Worm (Caenorhabditis elegans) whole organism, early embryonic: ENCODE data around the gene F17E9.18.
A peak's percentile ranks its signal among the peaks of the same experiment; 100 is the strongest.

Experiments
- B0310.2 ChIP-seq: sonication (generic microtip); optimal IDR thresholded peaks from 2 replicates; lab custom pipeline; 2016; ENCODE audit warnings: mild to moderate bottlenecking, missing genetic modification characterization, missing compliant biosample characterization
- F13C5.2 ChIP-seq: sonication (generic microtip); optimal IDR thresholded peaks from 2 replicates; lab custom pipeline; 2017; ENCODE audit warnings: mild to moderate bottlenecking, missing genetic modification characterization, inconsistent platforms, missing compliant biosample characterization
- aly-1 ChIP-seq: sonication (generic microtip); optimal IDR thresholded peaks from 2 replicates; lab custom pipeline; 2016; ENCODE audit warnings: missing genetic modification characterization, missing compliant biosample characterization
- ama-1 ChIP-seq: fragments of 150-350 bp; optimal IDR thresholded peaks from 2 replicates; lab custom pipeline; 2014
- ceh-13 ChIP-seq: fragments of 200-800 bp; sonication (Bioruptor generic); optimal IDR thresholded peaks from 2 replicates; lab custom pipeline; 2018; ENCODE audit warnings: mild to moderate bottlenecking, missing genetic modification characterization, missing compliant biosample characterization
- ceh-36 ChIP-seq: sonication (generic microtip); optimal IDR thresholded peaks from 2 replicates; lab custom pipeline; 2016; ENCODE audit warnings: missing genetic modification characterization, inconsistent platforms, missing compliant biosample characterization
- ets-7 ChIP-seq: sonication (generic microtip); optimal IDR thresholded peaks from 2 replicates; lab custom pipeline; 2016; ENCODE audit warnings: missing genotype, missing genetic modification characterization, missing compliant biosample characterization
- flt-1 ChIP-seq: fragments of 200-800 bp; sonication (Bioruptor generic); IDR thresholded peaks from 2 replicates; pipeline ENCODE4 v1.3.6; 2022; ENCODE audit warnings: missing genetic modification characterization, missing compliant biosample characterization
- hmbx-1 ChIP-seq: sonication (generic microtip); optimal IDR thresholded peaks from 2 replicates; lab custom pipeline; 2016; ENCODE audit warnings: mild to moderate bottlenecking, missing genetic modification characterization, missing compliant biosample characterization
- hmg-4 ChIP-seq: fragments of 200-800 bp; sonication (Bioruptor generic); optimal IDR thresholded peaks from 2 replicates; lab custom pipeline; 2018; ENCODE audit warnings: mild to moderate bottlenecking, missing genetic modification characterization, missing compliant biosample characterization
- hnd-1 ChIP-seq: sonication (generic microtip); optimal IDR thresholded peaks from 2 replicates; lab custom pipeline; 2016; ENCODE audit warnings: missing genetic modification characterization, missing compliant biosample characterization
- pes-1 ChIP-seq: fragments of 200-800 bp; sonication (Bioruptor generic); IDR thresholded peaks from 2 replicates; pipeline ENCODE4 v1.3.6; 2022; ENCODE audit warnings: missing genetic modification reagents, missing genetic modification characterization, missing compliant biosample characterization
- scrt-1 ChIP-seq: fragments of 200-800 bp; sonication (Bioruptor generic); IDR thresholded peaks from 2 replicates; pipeline ENCODE4 v1.3.6; 2022; ENCODE audit warnings: missing genetic modification characterization, missing compliant biosample characterization
- sea-1 ChIP-seq: fragments of 200-800 bp; sonication (Bioruptor generic); conservative IDR thresholded peaks from 2 replicates; pipeline ENCODE4 v1.3.6; 2022; ENCODE audit warnings: missing genetic modification characterization, missing compliant biosample characterization
- tbx-11 ChIP-seq: fragments of 200-800 bp; sonication (Bioruptor generic); IDR thresholded peaks from 2 replicates; pipeline ENCODE4 v1.3.6; 2022; ENCODE audit warnings: missing genetic modification characterization, missing compliant biosample characterization
- tbx-37 ChIP-seq: fragments of 200-800 bp; sonication (Bioruptor generic); conservative IDR thresholded peaks from 2 replicates; pipeline ENCODE4 v1.3.6; 2022; ENCODE audit warnings: missing genetic modification reagents, missing genetic modification characterization, missing compliant biosample characterization
- tra-4 ChIP-seq: sonication (generic microtip); optimal IDR thresholded peaks from 2 replicates; lab custom pipeline; 2017; ENCODE audit warnings: missing genetic modification characterization, missing compliant biosample characterization

F17E9.18 gene

ce11 chrIV:8333988-8334863 is 12.7 kb downstream of the F17E9.18 start, which contains the start of gene his-32:
his-32 (plus strand) TSS chrIV:8334305.
- TF ChIP-seq hmg-4 (GFP tag; lab: Kevin White, UChicago) (peak; percentile 41), tra-4 (tag; lab: Kevin White, UChicago) (peak; percentile 25), flt-1 (GFP tag; lab: Robert Waterston, UW) (peak; percentile 65; the same call in 1 of the 2 replicates), ceh-36 (peak; percentile 69), ets-7 (no peak), hnd-1 (tag; lab: Kevin White, UChicago) (no peak), tbx-11 (GFP tag; lab: Robert Waterston, UW) (no peak), hmbx-1 (tag; lab: Kevin White, UChicago) (peak; percentile 60), scrt-1 (GFP tag; lab: Robert Waterston, UW) (peak; percentile 78; the same call in 1 of the 2 replicates), pes-1 (GFP tag; lab: Robert Waterston, UW) (peak; percentile 76), ama-1 (lab: Kevin White, UChicago) (peak; percentile 99), tbx-37 (no peak), sea-1 (GFP tag; lab: Robert Waterston, UW) (peak; percentile 67; the same call in 1 of the 2 replicates), ceh-13 (no peak), F13C5.2 (peak; percentile 18), aly-1 (tag; lab: Kevin White, UChicago) (peak; percentile 100), B0310.2 (peak; percentile 88)

ce11 chrIV:8333954-8333987 is 13.2 kb downstream of the F17E9.18 start, which contains the start of gene his-31:
his-31 (minus strand) TSS chrIV:8333983.
- TF ChIP-seq tra-4 (tag; lab: Kevin White, UChicago) (no peak), hmg-4 (GFP tag; lab: Kevin White, UChicago) (no peak), tbx-37 (no peak), hnd-1 (tag; lab: Kevin White, UChicago) (no peak), ceh-36 (no peak), scrt-1 (GFP tag; lab: Robert Waterston, UW) (no peak), flt-1 (GFP tag; lab: Robert Waterston, UW) (no peak), hmbx-1 (tag; lab: Kevin White, UChicago) (no peak), sea-1 (GFP tag; lab: Robert Waterston, UW) (no peak)

- no peak for TF ChIP-seq tra-4 (tag; lab: Kevin White, UChicago)
- peak; percentile 97 for TF ChIP-seq ama-1 (lab: Kevin White, UChicago)
- TF ChIP-seq aly-1 (tag; lab: Kevin White, UChicago) = peak; percentile 47
Observed at ce11 chrIV:8333554-8333953, 13.4 kb downstream of the F17E9.18 start.

ce11 chrIV:8333034-8333433 is 13.9 kb downstream of the F17E9.18 start:
- no peak for TF ChIP-seq tbx-11 (GFP tag; lab: Robert Waterston, UW)
- 0 out of 2 replicates have a peak, but pooled peaks have one; percentile 2 for TF ChIP-seq flt-1 (GFP tag; lab: Robert Waterston, UW)

ce11 chrIV:8332526-8332925 is 14.4 kb downstream of the F17E9.18 start, which contains the start of gene lys-10:
lys-10 (plus strand) TSS chrIV:8332826.
- no peak for TF ChIP-seq ama-1 (lab: Kevin White, UChicago)
- no peak for TF ChIP-seq ets-7
- no peak for TF ChIP-seq ceh-36
- no peak for TF ChIP-seq ceh-13
- no peak for TF ChIP-seq aly-1 (tag; lab: Kevin White, UChicago)
- no peak for TF ChIP-seq tbx-37
- no peak for TF ChIP-seq scrt-1 (GFP tag; lab: Robert Waterston, UW)
- TF ChIP-seq tra-4 (tag; lab: Kevin White, UChicago) = no peak
- no peak for TF ChIP-seq tbx-11 (GFP tag; lab: Robert Waterston, UW)
- no peak for TF ChIP-seq pes-1 (GFP tag; lab: Robert Waterston, UW)
- no peak for TF ChIP-seq F13C5.2
- TF ChIP-seq hmg-4 (GFP tag; lab: Kevin White, UChicago) = no peak

ce11 chrIV:8328913-8329312 is 18.0 kb downstream of the F17E9.18 start, which contains the start of gene F35H10.2:
F35H10.2 (plus strand) TSS chrIV:8329213.
- no peak for TF ChIP-seq tra-4 (tag; lab: Kevin White, UChicago)
- no peak for TF ChIP-seq tbx-11 (GFP tag; lab: Robert Waterston, UW)
- TF ChIP-seq hmg-4 (GFP tag; lab: Kevin White, UChicago) = no peak
- no peak for TF ChIP-seq ceh-36
- no peak for TF ChIP-seq flt-1 (GFP tag; lab: Robert Waterston, UW)
- no peak for TF ChIP-seq tbx-37
- no peak for TF ChIP-seq aly-1 (tag; lab: Kevin White, UChicago)
- TF ChIP-seq hmbx-1 (tag; lab: Kevin White, UChicago) = no peak
- TF ChIP-seq pes-1 (GFP tag; lab: Robert Waterston, UW) = no peak
- TF ChIP-seq ama-1 (lab: Kevin White, UChicago) = no peak
- TF ChIP-seq sea-1 (GFP tag; lab: Robert Waterston, UW) = no peak
- no peak for TF ChIP-seq ets-7
- TF ChIP-seq B0310.2 = no peak
- TF ChIP-seq scrt-1 (GFP tag; lab: Robert Waterston, UW) = no peak
- no peak for TF ChIP-seq F13C5.2
- TF ChIP-seq hnd-1 (tag; lab: Kevin White, UChicago) = no peak
- TF ChIP-seq ceh-13 = no peak

ce11 chrIV:8325667-8326066 is 21.3 kb downstream of the F17E9.18 start, which contains the start of gene F35H10.3:
F35H10.3 (plus strand) TSS chrIV:8325967.
- TF ChIP-seq scrt-1 (GFP tag; lab: Robert Waterston, UW) = no peak
- TF ChIP-seq hnd-1 (tag; lab: Kevin White, UChicago) = no peak
- TF ChIP-seq ceh-36 = no peak
- TF ChIP-seq F13C5.2 = no peak
- no peak for TF ChIP-seq ama-1 (lab: Kevin White, UChicago)

ce11 chrIV:8318799-8319198 is 28.2 kb downstream of the F17E9.18 start:
- TF ChIP-seq hmbx-1 (tag; lab: Kevin White, UChicago) = no peak
- TF ChIP-seq scrt-1 (GFP tag; lab: Robert Waterston, UW) = no peak
- TF ChIP-seq aly-1 (tag; lab: Kevin White, UChicago) = no peak
- TF ChIP-seq pes-1 (GFP tag; lab: Robert Waterston, UW) = no peak
- TF ChIP-seq tra-4 (tag; lab: Kevin White, UChicago) = no peak
- no peak for TF ChIP-seq ets-7
- no peak for TF ChIP-seq F13C5.2
- TF ChIP-seq tbx-37 = no peak
- TF ChIP-seq hmg-4 (GFP tag; lab: Kevin White, UChicago) = no peak
- TF ChIP-seq ama-1 (lab: Kevin White, UChicago) = no peak
- TF ChIP-seq ceh-13 = no peak
- TF ChIP-seq ceh-36 = no peak
- TF ChIP-seq tbx-11 (GFP tag; lab: Robert Waterston, UW) = no peak
- TF ChIP-seq flt-1 (GFP tag; lab: Robert Waterston, UW) = no peak
- no peak for TF ChIP-seq sea-1 (GFP tag; lab: Robert Waterston, UW)
- no peak for TF ChIP-seq hnd-1 (tag; lab: Kevin White, UChicago)
- TF ChIP-seq B0310.2 = no peak
